Worm (Caenorhabditis elegans) whole organism, young adult: ENCODE results near the gene dhgd-1.

Experiments
- B0019.2 ChIP-seq: fragments of 200-800 bp; sonication (Bioruptor generic); conservative IDR thresholded peaks from 2 replicates; pipeline ENCODE4 v1.3.6; 2022; ENCODE audit warnings: missing genetic modification reagents, missing genetic modification characterization, missing compliant biosample characterization
- B0336.3 ChIP-seq: fragments of 200-800 bp; sonication (Bioruptor generic); IDR thresholded peaks from 2 replicates; pipeline ENCODE4 v1.3.6; 2022; ENCODE audit warnings: missing genetic modification characterization, missing compliant biosample characterization
- D2030.7 ChIP-seq: fragments of 200-800 bp; sonication (Bioruptor generic); IDR thresholded peaks from 2 replicates; pipeline ENCODE4 v1.3.6; 2022; ENCODE audit warnings: missing genetic modification reagents, missing genetic modification characterization, missing compliant biosample characterization
- F23B12.7 ChIP-seq: sonication (generic microtip); optimal IDR thresholded peaks from 2 replicates; lab custom pipeline; 2017; ENCODE audit warnings: missing genetic modification characterization, mild to moderate bottlenecking, missing compliant biosample characterization, antibody characterized with exemption, moderate library complexity; ENCODE audit not compliant: insufficient read depth
- F37B4.10 ChIP-seq: fragments of 200-800 bp; sonication (Bioruptor generic); IDR thresholded peaks from 2 replicates; pipeline ENCODE4 v1.3.6; 2022; ENCODE audit warnings: missing genetic modification characterization, missing compliant biosample characterization
- T26A5.8 ChIP-seq: sonication (generic microtip); optimal IDR thresholded peaks from 2 replicates; lab custom pipeline; 2016; ENCODE audit warnings: missing genetic modification characterization, missing compliant biosample characterization
- Y53G8AR.9 ChIP-seq: fragments of 200-800 bp; sonication (Bioruptor generic); conservative IDR thresholded peaks from 2 replicates; pipeline ENCODE4 v1.3.6; 2022; ENCODE audit warnings: missing genetic modification reagents, missing genetic modification characterization, missing compliant biosample characterization
- Y67H2A.10 ChIP-seq: fragments of 200-800 bp; sonication (Bioruptor generic); conservative IDR thresholded peaks from 2 replicates; pipeline ENCODE4 v1.3.6; 2022; ENCODE audit warnings: missing genetic modification reagents, missing genetic modification characterization, missing compliant biosample characterization
- Y79H2A.3 ChIP-seq: fragments of 200-800 bp; sonication (Bioruptor generic); conservative IDR thresholded peaks from 2 replicates; pipeline ENCODE4 v1.3.6; 2022; ENCODE audit warnings: missing genetic modification reagents, missing genetic modification characterization, missing compliant biosample characterization
- attf-3 ChIP-seq: fragments of 200-800 bp; sonication (Bioruptor generic); conservative IDR thresholded peaks from 2 replicates; pipeline ENCODE4 v1.3.6; 2022; ENCODE audit warnings: missing genetic modification reagents, missing genetic modification characterization, missing compliant biosample characterization
- cebp-1 ChIP-seq, 2 experiments: fragments of 200-800 bp in 1 of 2; sonication (Bioruptor generic) in 1 of 2; sonication (generic microtip) in 1 of 2; IDR thresholded peaks in 1 of 2; optimal IDR thresholded peaks in 1 of 2; 2 replicates each; pipeline versions ENCODE4 v1.3.6 to Lab custom; 2017 to 2022; ENCODE audit warnings: missing compliant biosample characterization in 2 of 2, missing genetic modification characterization in 2 of 2, mild to moderate bottlenecking in 1 of 2, missing genetic modification reagents in 1 of 2, moderate library complexity in 1 of 2
- ceh-27 ChIP-seq: fragments of 200-800 bp; sonication (Bioruptor generic); optimal IDR thresholded peaks from 2 replicates; lab custom pipeline; 2018; ENCODE audit warnings: mild to moderate bottlenecking, missing genetic modification characterization, moderate library complexity, missing compliant biosample characterization
- dpff-1 ChIP-seq: sonication (generic microtip); optimal IDR thresholded peaks from 2 replicates; lab custom pipeline; 2017; ENCODE audit warnings: mild to moderate bottlenecking, missing genetic modification characterization, missing compliant biosample characterization
- dpl-1 ChIP-seq: fragments of 150-350 bp; optimal IDR thresholded peaks from 2 replicates; lab custom pipeline; 2014; ENCODE audit warnings: missing biosample characterization, missing genetic modification reagents, missing genetic modification characterization
- ekl-4 ChIP-seq: fragments of 200-800 bp; sonication (Bioruptor generic); IDR thresholded peaks from 2 replicates; pipeline ENCODE4 v1.3.6; 2022; ENCODE audit warnings: missing genetic modification reagents, missing genetic modification characterization, missing compliant biosample characterization
- him-1 ChIP-seq: sonication (generic microtip); optimal IDR thresholded peaks from 2 replicates; lab custom pipeline; 2016; ENCODE audit warnings: missing genotype, missing genetic modification reagents, missing genetic modification characterization, missing compliant biosample characterization
- lir-1 ChIP-seq: fragments of 200-800 bp; sonication (Bioruptor generic); conservative IDR thresholded peaks from 2 replicates; pipeline ENCODE4 v1.3.6; 2022; ENCODE audit warnings: missing genetic modification reagents, missing genetic modification characterization, missing compliant biosample characterization
- lsl-1 ChIP-seq: fragments of 200-800 bp; sonication (Bioruptor generic); optimal IDR thresholded peaks from 2 replicates; lab custom pipeline; 2018; ENCODE audit warnings: mild to moderate bottlenecking, missing genetic modification characterization, moderate library complexity, missing compliant biosample characterization
- nfyb-1 ChIP-seq: fragments of 200-800 bp; sonication (Bioruptor generic); IDR thresholded peaks from 2 replicates; pipeline ENCODE4 v1.3.6; 2022; ENCODE audit warnings: missing genetic modification reagents, missing genetic modification characterization, missing compliant biosample characterization
- nhr-80 ChIP-seq: sonication (generic microtip); optimal IDR thresholded peaks from 2 replicates; lab custom pipeline; 2016; ENCODE audit warnings: missing genetic modification characterization, missing compliant biosample characterization
- sea-2 ChIP-seq: fragments of 200-800 bp; sonication (Bioruptor generic); IDR thresholded peaks from 2 replicates; pipeline ENCODE4 v1.3.6; 2022; ENCODE audit warnings: missing genetic modification characterization, missing compliant biosample characterization
- snpc-1.1 ChIP-seq: sonication (generic microtip); optimal IDR thresholded peaks from 2 replicates; lab custom pipeline; 2017; ENCODE audit warnings: missing genetic modification characterization, mild to moderate bottlenecking, missing compliant biosample characterization, antibody characterized with exemption, moderate library complexity, missing genotype, missing genetic modification reagents; ENCODE audit not compliant: insufficient read depth
- snpc-1.3 ChIP-seq: sonication (generic microtip); optimal IDR thresholded peaks from 2 replicates; lab custom pipeline; 2017; ENCODE audit warnings: missing genetic modification characterization, mild to moderate bottlenecking, missing compliant biosample characterization, antibody characterized with exemption, moderate library complexity, missing genotype, missing genetic modification reagents; ENCODE audit not compliant: insufficient read depth
- snpc-3.4 ChIP-seq: sonication (generic microtip); optimal IDR thresholded peaks from 2 replicates; lab custom pipeline; 2017; ENCODE audit warnings: missing genetic modification characterization, mild to moderate bottlenecking, missing compliant biosample characterization, antibody characterized with exemption, moderate library complexity, missing genotype, missing genetic modification reagents
- tbp1 ChIP-seq: fragments of 200-800 bp; sonication (Bioruptor generic); optimal IDR thresholded peaks from 2 replicates; lab custom pipeline; 2018; ENCODE audit warnings: mild to moderate bottlenecking, missing genetic modification characterization, missing compliant biosample characterization
- tbx-9 ChIP-seq: sonication (generic microtip); optimal IDR thresholded peaks from 2 replicates; lab custom pipeline; 2016; ENCODE audit warnings: borderline replicate concordance, missing genetic modification characterization, inconsistent platforms, missing compliant biosample characterization
- tlf-1 ChIP-seq: fragments of 200-800 bp; sonication (Bioruptor generic); optimal IDR thresholded peaks from 2 replicates; lab custom pipeline; 2018; ENCODE audit warnings: mild to moderate bottlenecking, missing genetic modification characterization, missing compliant biosample characterization
- zfh-2 ChIP-seq: fragments of 200-800 bp; sonication (Bioruptor generic); conservative IDR thresholded peaks from 2 replicates; pipeline ENCODE4 v1.3.6; 2022; ENCODE audit warnings: missing genetic modification reagents, missing genetic modification characterization, missing compliant biosample characterization
- zim-3 ChIP-seq: sonication (generic microtip); optimal IDR thresholded peaks from 2 replicates; lab custom pipeline; 2017; ENCODE audit warnings: mild to moderate bottlenecking, missing genetic modification characterization, moderate library complexity, missing compliant biosample characterization
- ztf-25 ChIP-seq: fragments of 200-800 bp; sonication (Bioruptor generic); IDR thresholded peaks from 2 replicates; pipeline ENCODE4 v1.3.6; 2022; ENCODE audit warnings: missing genetic modification reagents, missing genetic modification characterization, missing compliant biosample characterization
- ztf-28 ChIP-seq: fragments of 200-800 bp; sonication (Bioruptor generic); IDR thresholded peaks from 2 replicates; pipeline ENCODE4 v1.3.6; 2022; ENCODE audit warnings: missing genetic modification reagents, missing genetic modification characterization, missing compliant biosample characterization
- ztf-6 ChIP-seq: fragments of 200-800 bp; sonication (Bioruptor generic); IDR thresholded peaks from 2 replicates; pipeline ENCODE4 v1.3.6; 2022; ENCODE audit warnings: missing genetic modification reagents, missing genetic modification characterization, missing compliant biosample characterization

dhgd-1 gene

ce11 chrII:11542385-11542784 lies 9.5 kb downstream of the dhgd-1 start, which contains the start of gene gtf-2E2 (continued):
- no peak for TF ChIP-seq ekl-4 (GFP tag; lab: Robert Waterston, UW)
- no peak for TF ChIP-seq D2030.7 (GFP tag; lab: Robert Waterston, UW)
- 0 out of 2 replicates have a peak, but pooled peaks have one; percentile 43 for TF ChIP-seq Y53G8AR.9 (GFP tag; lab: Robert Waterston, UW)
- no peak for TF ChIP-seq lsl-1 (GFP tag; lab: Kevin White, UChicago)
- TF ChIP-seq ceh-27 (GFP tag; lab: Kevin White, UChicago), result no peak
- TF ChIP-seq sea-2 (GFP tag; lab: Robert Waterston, UW), result no peak
- no peak for TF ChIP-seq F23B12.7 (tag; lab: Kevin White, UChicago)
- no peak for TF ChIP-seq Y79H2A.3 (GFP tag; lab: Robert Waterston, UW)
- TF ChIP-seq T26A5.8 (tag; lab: Kevin White, UChicago), result no peak
- no peak for TF ChIP-seq attf-3
- TF ChIP-seq snpc-3.4 (tag; lab: Kevin White, UChicago), result peak; percentile 14
- TF ChIP-seq F37B4.10 (GFP tag; lab: Robert Waterston, UW), result no peak
- TF ChIP-seq tbp1 (GFP tag; lab: Kevin White, UChicago), result peak; percentile 5
- no peak for TF ChIP-seq B0019.2 (GFP tag; lab: Robert Waterston, UW)
- TF ChIP-seq tlf-1, result no peak
- TF ChIP-seq ztf-28 (GFP tag; lab: Robert Waterston, UW), result no peak
- no peak for TF ChIP-seq dpff-1 (tag; lab: Kevin White, UChicago)
- no peak for TF ChIP-seq nhr-80 (tag; lab: Kevin White, UChicago)
- TF ChIP-seq ztf-6 (GFP tag; lab: Robert Waterston, UW), result no peak

ce11 chrII:11538741-11539140 lies 13.1 kb downstream of the dhgd-1 start, which contains the start of gene Y62F5A.9:
Gene Y62F5A.9, minus strand, starts transcription at chrII:11538841.
- TF ChIP-seq snpc-3.4 (tag; lab: Kevin White, UChicago), result peak; percentile 32
- TF ChIP-seq snpc-1.1, result no peak
- TF ChIP-seq cebp-1 (GFP tag; IDR thresholded peaks at IDR 0.05; lab: Robert Waterston, UW), result no peak
- TF ChIP-seq cebp-1 (tag; optimal IDR thresholded peaks at IDR 0.05; lab: Kevin White, UChicago), result peak; percentile 6

DNA sequence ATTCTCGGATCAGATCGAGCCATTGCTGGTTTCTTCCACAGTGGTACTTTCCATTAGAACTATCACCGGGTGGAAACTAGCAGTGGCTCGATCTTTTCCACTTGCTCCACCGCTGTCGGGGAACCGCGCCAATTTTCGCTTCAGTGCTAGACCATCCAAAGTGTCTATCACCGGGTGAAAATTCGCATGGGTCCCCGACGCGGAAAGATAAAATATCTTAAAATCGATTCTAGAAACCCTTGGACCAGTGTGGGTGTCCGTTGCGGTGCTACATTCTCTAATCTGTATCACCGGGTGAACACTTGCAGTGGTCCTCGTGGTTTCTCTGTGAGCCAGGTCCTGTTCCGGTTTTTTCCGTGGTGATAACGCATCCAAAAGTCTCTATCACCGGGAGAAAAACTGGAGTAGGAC lies 14.3 kb downstream of the dhgd-1 start:
- TF ChIP-seq ztf-25 (GFP tag; lab: Robert Waterston, UW) (0 out of 2 replicates have a peak, but pooled peaks have one; percentile 43), zfh-2 (GFP tag; lab: Robert Waterston, UW) (0 out of 2 replicates have a peak, but pooled peaks have one; percentile 3), attf-3 (no peak), dpl-1 (GFP tag; lab: Kevin White, UChicago) (no peak), B0336.3 (0 out of 2 replicates have a peak, but pooled peaks have one; percentile 24), zim-3 (tag; lab: Kevin White, UChicago) (no peak), D2030.7 (GFP tag; lab: Robert Waterston, UW) (no peak), cebp-1 (GFP tag; IDR thresholded peaks at IDR 0.05; lab: Robert Waterston, UW) (no peak), cebp-1 (tag; optimal IDR thresholded peaks at IDR 0.05; lab: Kevin White, UChicago) (no peak), Y67H2A.10 (GFP tag; lab: Robert Waterston, UW) (no peak), him-1 (tag; lab: Kevin White, UChicago) (no peak), snpc-1.3 (no peak), nfyb-1 (0 out of 2 replicates have a peak, but pooled peaks have one; percentile 12), tbx-9 (tag; lab: Kevin White, UChicago) (no peak), lir-1 (GFP tag; lab: Robert Waterston, UW) (0 out of 2 replicates have a peak, but pooled peaks have one; percentile 10)
